Fruit fly (Drosophila melanogaster) whole organism, pupa: Measurements from ENCODE around the gene RpL37-1.

Experiments
- CG32121 ChIP-seq: fragments of 200-800 bp; sonication (Bioruptor generic); IDR thresholded peaks from 2 replicates; pipeline ENCODE4 v1.3.6; 2022; ENCODE audit warnings: missing biosample characterization, missing genetic modification characterization
- CG34367 ChIP-seq: fragments of 200-800 bp; sonication (Bioruptor generic); optimal IDR thresholded peaks from 2 replicates; lab custom pipeline; 2018; ENCODE audit warnings: missing biosample characterization, mild to moderate bottlenecking, missing genetic modification characterization
- CG9948 ChIP-seq: fragments of 200-800 bp; sonication (Bioruptor generic); optimal IDR thresholded peaks from 2 replicates; lab custom pipeline; 2018; ENCODE audit warnings: missing biosample characterization, mild to moderate bottlenecking, missing genetic modification characterization, moderate library complexity
- D1 ChIP-seq: fragments of 200-800 bp; sonication (Bioruptor generic); optimal IDR thresholded peaks from 2 replicates; lab custom pipeline; 2018; ENCODE audit warnings: missing biosample characterization, mild to moderate bottlenecking, missing genetic modification characterization, moderate library complexity
- EcR ChIP-seq: fragments of 200-800 bp; sonication (Bioruptor generic); optimal IDR thresholded peaks from 3 replicates; lab custom pipeline; 2019; ENCODE audit warnings: missing biosample characterization, missing genetic modification characterization, mild to moderate bottlenecking, moderate library complexity, missing genetic modification reagents
- Pif1A ChIP-seq: fragments of 200-800 bp; sonication (Bioruptor generic); optimal IDR thresholded peaks from 3 replicates; lab custom pipeline; 2016; ENCODE audit warnings: missing biosample characterization, missing genetic modification characterization
- Pif1B ChIP-seq: fragments of 200-800 bp; sonication (Bioruptor generic); optimal IDR thresholded peaks from 3 replicates; lab custom pipeline; 2016; ENCODE audit warnings: missing biosample characterization, missing genetic modification characterization
- Snoo ChIP-seq: fragments of 200-800 bp; sonication (Bioruptor generic); optimal IDR thresholded peaks from 3 replicates; lab custom pipeline; 2017; ENCODE audit warnings: missing biosample characterization, mild to moderate bottlenecking, missing genetic modification characterization, inconsistent platforms
- fd96Ca ChIP-seq: fragments of 200-800 bp; sonication (Bioruptor generic); IDR thresholded peaks from 3 replicates; pipeline ENCODE4 v1.3.6; 2022; ENCODE audit warnings: missing biosample characterization, missing genetic modification characterization
- gl ChIP-seq: fragments of 200-800 bp; sonication (Bioruptor generic); optimal IDR thresholded peaks from 2 replicates; lab custom pipeline; 2018; ENCODE audit warnings: missing biosample characterization, mild to moderate bottlenecking, missing genetic modification characterization
- rn ChIP-seq: fragments of 200-800 bp; sonication (Bioruptor generic); IDR thresholded peaks from 2 replicates; pipeline ENCODE4 v1.3.6; 2022; ENCODE audit warnings: missing biosample characterization, missing genetic modification characterization

- TF ChIP-seq Snoo (tag; lab: Kevin White, UChicago) (no peak), fd96Ca (GFP tag; lab: Robert Waterston, UW) (no peak), EcR (GFP tag; lab: Kevin White, UChicago) (no peak), D1 (tag; lab: Kevin White, UChicago) (no peak), CG32121 (GFP tag; lab: Robert Waterston, UW) (no peak), CG34367 (no peak), gl (tag; lab: Kevin White, UChicago) (no peak), CG9948 (no peak), Pif1B (GFP tag; lab: Kevin White, UChicago) (no peak), rn (GFP tag; lab: Robert Waterston, UW) (no peak), Pif1A (GFP tag; lab: Kevin White, UChicago) (no peak)
These were observed 17.5 kb downstream of the RpL37-1 start for dm6 chrX:15121714-15122113.
